Fruit fly (Drosophila melanogaster) whole organism, prepupa: Measurements from ENCODE around the gene B52.

Source experiments
- Blimp-1 ChIP-seq: fragments of 200-800 bp; sonication (Bioruptor generic); optimal IDR thresholded peaks from 3 replicates; lab custom pipeline; 2017; ENCODE audit warnings: missing biosample characterization, missing genetic modification characterization, mild to moderate bottlenecking, moderate library complexity, missing genetic modification reagents
- CG11294 ChIP-seq: fragments of 200-800 bp; sonication (Bioruptor generic); IDR thresholded peaks from 2 replicates; pipeline ENCODE4 v1.3.6; 2022; ENCODE audit warnings: missing biosample characterization, missing genetic modification characterization
- CG11762 ChIP-seq: fragments of 200-800 bp; sonication (Bioruptor generic); optimal IDR thresholded peaks from 3 replicates; lab custom pipeline; 2016; ENCODE audit warnings: missing biosample characterization, missing genetic modification characterization; ENCODE audit not compliant: insufficient read depth
- CG15336 ChIP-seq: fragments of 200-800 bp; sonication (Bioruptor generic); IDR thresholded peaks from 2 replicates; pipeline ENCODE4 v1.3.6; 2022; ENCODE audit warnings: missing biosample characterization, missing genetic modification characterization
- CG1621 ChIP-seq: fragments of 200-800 bp; sonication (Bioruptor generic); optimal IDR thresholded peaks from 3 replicates; lab custom pipeline; 2018; ENCODE audit warnings: missing biosample characterization, mild to moderate bottlenecking, missing genetic modification characterization
- CG16779 ChIP-seq: fragments of 200-800 bp; sonication (Bioruptor generic); optimal IDR thresholded peaks from 3 replicates; lab custom pipeline; 2017; ENCODE audit warnings: missing biosample characterization, mild to moderate bottlenecking, missing genetic modification characterization
- CG3032 ChIP-seq: fragments of 200-800 bp; optimal IDR thresholded peaks from 2 replicates; lab custom pipeline; 2019; ENCODE audit warnings: missing biosample characterization, mild to moderate bottlenecking, missing genetic modification characterization, moderate library complexity
- CG34406 ChIP-seq: fragments of 200-800 bp; sonication (Bioruptor generic); optimal IDR thresholded peaks from 3 replicates; lab custom pipeline; 2016; ENCODE audit warnings: missing biosample characterization, missing genetic modification characterization
- CG3919 ChIP-seq: fragments of 200-800 bp; sonication (Bioruptor generic); optimal IDR thresholded peaks from 3 replicates; lab custom pipeline; 2016; ENCODE audit warnings: missing biosample characterization, missing genetic modification characterization
- CG4318 ChIP-seq: fragments of 200-800 bp; sonication (Bioruptor generic); optimal IDR thresholded peaks from 3 replicates; lab custom pipeline; 2017; ENCODE audit warnings: missing biosample characterization, mild to moderate bottlenecking, missing genetic modification characterization
- CG6163 ChIP-seq: fragments of 200-800 bp; sonication (Bioruptor generic); IDR thresholded peaks from 3 replicates; pipeline ENCODE4 v1.3.6; 2022; ENCODE audit warnings: missing biosample characterization, missing genetic modification characterization
- CG6276 ChIP-seq: fragments of 200-800 bp; sonication (Bioruptor generic); optimal IDR thresholded peaks from 2 replicates; lab custom pipeline; 2017; ENCODE audit warnings: missing biosample characterization, mild to moderate bottlenecking, missing genetic modification characterization
- CG6792 ChIP-seq: fragments of 200-800 bp; sonication (Bioruptor generic); optimal IDR thresholded peaks from 3 replicates; lab custom pipeline; 2016; ENCODE audit warnings: missing biosample characterization, missing genetic modification characterization
- CG6808 ChIP-seq: fragments of 200-800 bp; sonication (Bioruptor generic); optimal IDR thresholded peaks from 3 replicates; lab custom pipeline; 2017; ENCODE audit warnings: missing biosample characterization, missing genetic modification characterization, mild to moderate bottlenecking, moderate library complexity, missing genetic modification reagents
- CG6854 ChIP-seq: fragments of 200-800 bp; sonication (Bioruptor generic); optimal IDR thresholded peaks from 2 replicates; lab custom pipeline; 2017; ENCODE audit warnings: missing biosample characterization, mild to moderate bottlenecking, missing genetic modification characterization
- CG8119 ChIP-seq: fragments of 200-800 bp; sonication (Bioruptor generic); IDR thresholded peaks from 3 replicates; pipeline ENCODE4 v1.3.6; 2022; ENCODE audit warnings: missing biosample characterization, missing genetic modification characterization
- CG8319 ChIP-seq: fragments of 200-800 bp; sonication (Bioruptor generic); optimal IDR thresholded peaks from 3 replicates; lab custom pipeline; 2016; ENCODE audit warnings: missing biosample characterization, missing genetic modification characterization
- CG9139 ChIP-seq: fragments of 200-800 bp; sonication (Bioruptor generic); optimal IDR thresholded peaks from 3 replicates; lab custom pipeline; 2017; ENCODE audit warnings: missing biosample characterization, mild to moderate bottlenecking, missing genetic modification characterization
- Eip75B ChIP-seq: fragments of 200-800 bp; sonication (Bioruptor generic); optimal IDR thresholded peaks from 3 replicates; lab custom pipeline; 2016; ENCODE audit warnings: missing biosample characterization, missing genetic modification characterization
- Eip78C ChIP-seq: fragments of 200-800 bp; sonication (Bioruptor generic); peaks from one replicate; lab custom pipeline; 2016; ENCODE audit warnings: missing biosample characterization, missing genetic modification characterization
- Eip93F ChIP-seq: fragments of 200-800 bp; sonication (Bioruptor generic); optimal IDR thresholded peaks from 2 replicates; lab custom pipeline; 2016; ENCODE audit warnings: missing biosample characterization, mild to moderate bottlenecking, missing genetic modification characterization
- Ets21C ChIP-seq: fragments of 200-800 bp; sonication (Bioruptor generic); optimal IDR thresholded peaks from 3 replicates; lab custom pipeline; 2016; ENCODE audit warnings: missing biosample characterization, missing genetic modification characterization
- Ets96B ChIP-seq: fragments of 200-800 bp; optimal IDR thresholded peaks from 2 replicates; lab custom pipeline; 2019; ENCODE audit warnings: missing biosample characterization, mild to moderate bottlenecking, missing genetic modification characterization, moderate library complexity
- Gug ChIP-seq: fragments of 200-800 bp; sonication (Bioruptor generic); IDR thresholded peaks from 2 replicates; pipeline ENCODE4 v1.3.6; 2022; ENCODE audit warnings: missing biosample characterization, missing genetic modification characterization
- Hr4 ChIP-seq: fragments of 200-800 bp; sonication (Bioruptor generic); optimal IDR thresholded peaks from 3 replicates; lab custom pipeline; 2016; ENCODE audit warnings: missing biosample characterization, missing genetic modification characterization
- Lpt ChIP-seq: fragments of 200-800 bp; sonication (Bioruptor generic); optimal IDR thresholded peaks from 3 replicates; lab custom pipeline; 2016; ENCODE audit warnings: missing biosample characterization, missing genetic modification characterization
- Sox102F ChIP-seq: fragments of 200-800 bp; sonication (Bioruptor generic); optimal IDR thresholded peaks from 2 replicates; lab custom pipeline; 2016; ENCODE audit warnings: missing biosample characterization, mild to moderate bottlenecking, missing genetic modification characterization
- achi ChIP-seq: fragments of 200-800 bp; sonication (Bioruptor generic); optimal IDR thresholded peaks from 3 replicates; lab custom pipeline; 2016; ENCODE audit warnings: missing biosample characterization, missing genetic modification characterization
- acj6 ChIP-seq: fragments of 200-800 bp; sonication (Bioruptor generic); optimal IDR thresholded peaks from 3 replicates; lab custom pipeline; 2016; ENCODE audit warnings: missing biosample characterization, missing genetic modification characterization
- dsx ChIP-seq: fragments of 200-800 bp; optimal IDR thresholded peaks from 3 replicates; lab custom pipeline; 2019; ENCODE audit warnings: missing biosample characterization, mild to moderate bottlenecking, missing genetic modification characterization, moderate library complexity; ENCODE audit not compliant: poor library complexity, severe bottlenecking
- eg ChIP-seq: fragments of 200-800 bp; sonication (Bioruptor generic); IDR thresholded peaks from 3 replicates; pipeline ENCODE4 v1.3.6; 2022; ENCODE audit warnings: missing biosample characterization, missing genetic modification characterization
- esn ChIP-seq: fragments of 200-800 bp; sonication (Bioruptor generic); optimal IDR thresholded peaks from 2 replicates; lab custom pipeline; 2016; ENCODE audit warnings: missing biosample characterization, mild to moderate bottlenecking, missing genetic modification characterization, moderate library complexity
- fd59A ChIP-seq: fragments of 200-800 bp; sonication (Bioruptor generic); optimal IDR thresholded peaks from 2 replicates; lab custom pipeline; 2017; ENCODE audit warnings: missing biosample characterization, mild to moderate bottlenecking, missing genetic modification characterization, missing genetic modification reagents
- fd85E ChIP-seq: fragments of 200-800 bp; sonication (Bioruptor generic); optimal IDR thresholded peaks from 3 replicates; lab custom pipeline; 2016; ENCODE audit warnings: missing biosample characterization, missing genetic modification characterization
- fkh ChIP-seq: fragments of 200-800 bp; sonication (Bioruptor generic); optimal IDR thresholded peaks from 3 replicates; lab custom pipeline; 2017; ENCODE audit warnings: missing biosample characterization, mild to moderate bottlenecking, missing genetic modification characterization, moderate library complexity
- lz ChIP-seq: fragments of 200-800 bp; sonication (Bioruptor generic); optimal IDR thresholded peaks from 3 replicates; lab custom pipeline; 2016; ENCODE audit warnings: missing biosample characterization, missing genetic modification characterization
- net ChIP-seq: fragments of 200-800 bp; sonication (Bioruptor generic); optimal IDR thresholded peaks from 3 replicates; lab custom pipeline; 2016; ENCODE audit warnings: missing biosample characterization, missing genetic modification characterization
- pdm3 ChIP-seq: fragments of 200-800 bp; sonication (Bioruptor generic); optimal IDR thresholded peaks from 3 replicates; lab custom pipeline; 2016; ENCODE audit warnings: missing biosample characterization, missing genetic modification characterization
- spab ChIP-seq: fragments of 200-800 bp; sonication (Bioruptor generic); optimal IDR thresholded peaks from 2 replicates; lab custom pipeline; 2017; ENCODE audit warnings: missing biosample characterization, mild to moderate bottlenecking, missing genetic modification characterization, missing genetic modification reagents
- ss ChIP-seq, 2 experiments: fragments of 200-800 bp; sonication (Bioruptor generic); optimal IDR thresholded peaks; 2 replicates in 1 of 2; 3 replicates in 1 of 2; lab custom pipeline; 2017 to 2018; ENCODE audit warnings: mild to moderate bottlenecking in 2 of 2, missing biosample characterization in 2 of 2, missing genetic modification characterization in 2 of 2, moderate library complexity in 1 of 2
- svp ChIP-seq: fragments of 200-800 bp; sonication (Bioruptor generic); peaks from one replicate; lab custom pipeline; 2016; ENCODE audit warnings: missing biosample characterization, missing genetic modification characterization
- topi ChIP-seq: fragments of 200-800 bp; sonication (Bioruptor generic); optimal IDR thresholded peaks from 3 replicates; lab custom pipeline; 2016; ENCODE audit warnings: missing biosample characterization, missing genetic modification characterization
- vri ChIP-seq: fragments of 200-800 bp; sonication (Bioruptor generic); optimal IDR thresholded peaks from 3 replicates; lab custom pipeline; 2016; ENCODE audit warnings: missing biosample characterization, mild to moderate bottlenecking, missing genetic modification characterization

The B52 gene

DNA sequence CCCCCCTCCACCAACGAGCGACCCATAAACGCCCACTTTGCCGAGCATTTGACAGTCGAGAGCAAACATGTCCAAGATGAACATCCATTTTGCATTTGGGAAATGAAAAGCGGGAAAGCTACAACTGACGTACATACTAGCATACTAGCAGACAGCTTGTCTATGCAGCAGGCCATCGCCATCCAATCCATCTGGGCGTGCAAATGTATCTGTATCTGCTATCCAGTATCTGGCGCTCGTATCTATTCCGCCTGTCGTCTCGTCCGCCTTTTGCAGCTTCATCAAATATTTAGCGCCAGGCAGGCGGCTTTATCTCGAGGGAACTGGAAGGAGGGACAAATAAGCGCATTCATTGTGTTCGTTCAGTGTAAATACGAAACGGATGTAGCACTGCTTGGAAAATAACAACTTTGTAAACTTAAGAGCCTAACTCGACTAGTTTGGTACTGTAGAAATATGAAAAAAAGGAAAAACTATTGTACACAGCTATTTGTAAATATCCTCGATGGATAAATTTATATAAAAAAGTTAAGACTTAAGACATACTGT is 52.9 kb downstream of the B52 start (continued):
- TF ChIP-seq CG6854 (GFP tag; lab: Kevin White, UChicago) (no peak), CG4318 (GFP tag; lab: Kevin White, UChicago) (no peak), fd85E (GFP tag; lab: Kevin White, UChicago) (no peak), eg (GFP tag; lab: Robert Waterston, UW) (peak; percentile 49; the same call in 1 of the 3 replicates), Sox102F (GFP tag; lab: Kevin White, UChicago) (no peak), CG8319 (GFP tag; lab: Kevin White, UChicago) (no peak), Gug (GFP tag; lab: Robert Waterston, UW) (peak; percentile 52), CG11294 (no peak)

DNA sequence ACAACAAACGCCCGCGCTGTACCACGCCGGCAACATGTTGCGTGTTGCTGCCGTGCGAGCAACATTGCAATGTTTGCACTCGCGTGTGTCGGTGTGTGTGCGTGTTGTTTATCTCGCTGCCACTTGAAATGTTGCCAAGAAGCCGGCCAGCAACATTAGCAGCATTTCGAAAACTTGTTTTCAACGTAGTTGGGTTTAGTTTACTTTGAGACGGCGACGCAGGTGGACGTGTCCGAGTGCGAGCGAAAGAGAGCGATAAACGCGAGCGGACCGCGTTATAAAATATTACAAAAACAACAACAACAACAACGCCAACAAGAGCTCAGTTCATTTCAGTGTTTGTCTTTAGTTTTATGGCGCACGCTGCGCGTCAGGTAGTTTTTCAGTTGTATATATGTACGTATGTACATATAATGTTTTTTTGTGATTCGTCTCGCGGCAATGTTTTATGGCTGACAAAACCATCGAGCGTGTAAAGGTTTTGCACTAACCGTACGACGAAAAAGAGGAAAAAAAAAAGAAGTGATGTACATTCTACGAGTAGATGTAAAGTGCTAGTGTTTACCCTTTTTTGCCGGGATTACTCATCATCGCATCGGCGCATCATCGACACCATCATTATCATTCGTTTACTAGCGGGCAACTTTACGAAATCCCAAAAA is 54.0 kb downstream of the B52 start, which contains the start of gene kmr:
kmr (plus strand) TSS at position 196 of the 662 bp plus-strand sequence.
- TF ChIP-seq CG15336 (GFP tag; lab: Robert Waterston, UW) (peak; percentile 16; the same call in 1 of the 2 replicates), fd59A (no peak), Ets21C (no peak), Eip93F (GFP tag; lab: Kevin White, UChicago) (no peak), CG3919 (GFP tag; lab: Kevin White, UChicago) (peak; percentile 32), acj6 (GFP tag; lab: Kevin White, UChicago) (peak; percentile 5), eg (GFP tag; lab: Robert Waterston, UW) (peak; percentile 55; the same call in 2 of the 3 replicates), CG6792 (GFP tag; lab: Kevin White, UChicago) (no peak), lz (GFP tag; lab: Kevin White, UChicago) (no peak), CG6163 (peak; percentile 57; the same call in 2 of the 3 replicates), dsx (GFP tag; lab: Kevin White, UChicago) (peak; percentile 58), ss (GFP tag; optimal IDR thresholded peaks at IDR 0.05; lab: Kevin White, UChicago) (peak; percentile 33 to 47), CG6808 (GFP tag; lab: Kevin White, UChicago) (peak; percentile 30), CG3032 (peak; percentile 13), CG6276 (GFP tag; lab: Kevin White, UChicago) (peak; percentile 23), CG1621 (tag; lab: Kevin White, UChicago) (peak; percentile 49), Lpt (GFP tag; lab: Kevin White, UChicago) (peak; percentile 28), vri (GFP tag; lab: Kevin White, UChicago) (peak; percentile 33), topi (peak; percentile 1), fkh (GFP tag; lab: Kevin White, UChicago) (peak; percentile 96), Sox102F (GFP tag; lab: Kevin White, UChicago) (peak; percentile 55), pdm3 (GFP tag; lab: Kevin White, UChicago) (no peak), Eip75B (peak; percentile 46), achi (GFP tag; lab: Kevin White, UChicago) (no peak), svp (GFP tag; lab: Kevin White, UChicago) (peak; percentile 39), net (peak; percentile 48), Eip78C (GFP tag; lab: Kevin White, UChicago) (peak; percentile 81), Hr4 (no peak)

DNA sequence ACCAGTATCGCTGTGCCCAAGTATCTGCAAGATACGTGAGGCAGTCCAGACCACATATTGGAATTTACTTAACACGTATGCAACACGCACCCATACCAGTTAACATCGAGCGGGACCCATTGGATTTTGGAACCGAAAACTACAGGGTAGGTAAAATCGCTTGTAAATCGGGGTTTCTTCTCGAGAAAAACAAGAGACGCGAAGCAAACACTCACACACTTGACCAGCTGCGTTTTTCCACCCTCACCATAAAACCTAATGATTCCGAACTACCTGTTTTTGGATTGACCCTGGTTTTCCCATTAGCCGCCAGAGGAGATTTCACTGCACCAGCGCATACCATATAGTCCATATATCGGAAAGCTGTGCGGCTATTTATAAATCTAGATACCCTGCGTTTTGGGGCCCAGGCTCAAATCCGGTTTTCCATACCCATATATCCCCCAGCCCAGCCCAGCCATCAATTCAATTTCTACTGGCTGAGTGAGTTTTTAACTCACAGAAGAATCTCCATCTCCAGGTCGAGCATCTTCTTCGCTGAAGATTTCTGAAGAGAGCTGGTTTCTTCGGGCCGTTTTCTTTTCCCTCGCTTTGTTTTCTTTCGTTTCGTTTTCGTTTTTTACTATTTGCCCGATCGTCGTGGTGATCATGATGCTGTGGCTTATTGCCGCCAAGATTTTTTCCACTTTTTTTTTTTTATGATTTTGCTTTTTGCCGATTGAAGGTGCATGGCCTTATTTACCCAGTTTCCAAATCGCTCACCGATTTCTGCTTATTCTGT is 54.8 kb downstream of the B52 start:
- TF ChIP-seq Lpt (GFP tag; lab: Kevin White, UChicago) (peak; percentile 6), spab (GFP tag; lab: Kevin White, UChicago) (peak; percentile 54), Eip75B (peak; percentile 21), ss (GFP tag; optimal IDR thresholded peaks at IDR 0.05; lab: Kevin White, UChicago) (peak; percentile 67 to 77), net (no peak), CG11762 (no peak), topi (no peak), esn (GFP tag; lab: Kevin White, UChicago) (no peak), CG34406 (GFP tag; lab: Kevin White, UChicago) (no peak), CG3032 (peak; percentile 29), CG6808 (GFP tag; lab: Kevin White, UChicago) (peak; percentile 81), Blimp-1 (no peak), CG9139 (GFP tag; lab: Kevin White, UChicago) (peak; percentile 66), CG6792 (GFP tag; lab: Kevin White, UChicago) (no peak), dsx (GFP tag; lab: Kevin White, UChicago) (peak; percentile 55), Eip78C (GFP tag; lab: Kevin White, UChicago) (peak; percentile 19), eg (GFP tag; lab: Robert Waterston, UW) (peak; percentile 45; the same call in 1 of the 3 replicates), CG6163 (peak; percentile 63; the same call in 1 of the 3 replicates), CG8119 (GFP tag; lab: Robert Waterston, UW) (peak; percentile 21; the same call in 1 of the 3 replicates), Ets96B (peak; percentile 38), CG16779 (peak; percentile 26)
